Worm (Caenorhabditis elegans) whole organism, mixed stage, embryonic: Measurements from ENCODE around the gene T23F2.4.

Experiments
- M03D4.4 ChIP-seq: sonication (generic microtip); optimal IDR thresholded peaks from 2 replicates; lab custom pipeline; 2017; ENCODE audit warnings: mild to moderate bottlenecking, missing genetic modification characterization, missing compliant biosample characterization
- bed-3 ChIP-seq: fragments of 200-800 bp; sonication (Bioruptor generic); optimal IDR thresholded peaks from 3 replicates; lab custom pipeline; 2018; ENCODE audit warnings: mild to moderate bottlenecking, missing genetic modification characterization, moderate library complexity, missing compliant biosample characterization
- ceh-39 ChIP-seq: fragments of 150-350 bp; optimal IDR thresholded peaks from 2 replicates; lab custom pipeline; 2014; ENCODE audit warnings: missing biosample characterization, missing genetic modification characterization
- ceh-43 ChIP-seq: fragments of 200-800 bp; sonication (Bioruptor generic); optimal IDR thresholded peaks from 2 replicates; lab custom pipeline; 2018; ENCODE audit warnings: mild to moderate bottlenecking, missing genetic modification characterization, moderate library complexity, missing compliant biosample characterization
- ceh-83 ChIP-seq: fragments of 200-800 bp; sonication (Bioruptor generic); optimal IDR thresholded peaks from 2 replicates; lab custom pipeline; 2018; ENCODE audit warnings: mild to moderate bottlenecking, missing genetic modification characterization, missing compliant biosample characterization
- ces-1 ChIP-seq: fragments of 150-350 bp; optimal IDR thresholded peaks from 2 replicates; lab custom pipeline; 2014; ENCODE audit warnings: missing biosample characterization, missing genetic modification reagents, missing genetic modification characterization
- drap-1 ChIP-seq: fragments of 200-800 bp; sonication (Bioruptor generic); optimal IDR thresholded peaks from 3 replicates; lab custom pipeline; 2018; ENCODE audit warnings: mild to moderate bottlenecking, missing genetic modification characterization, missing compliant biosample characterization
- elt-1 ChIP-seq: sonication (generic microtip); optimal IDR thresholded peaks from 2 replicates; lab custom pipeline; 2017; ENCODE audit warnings: missing genetic modification characterization, mild to moderate bottlenecking, missing compliant biosample characterization, antibody characterized with exemption, moderate library complexity, borderline replicate concordance; ENCODE audit not compliant: insufficient read depth
- elt-3 ChIP-seq: fragments of 150-350 bp; optimal IDR thresholded peaks from 2 replicates; lab custom pipeline; 2014; ENCODE audit warnings: missing biosample characterization, missing genetic modification characterization
- ham-2 ChIP-seq: fragments of 200-800 bp; sonication (Bioruptor generic); optimal IDR thresholded peaks from 2 replicates; lab custom pipeline; 2018; ENCODE audit warnings: mild to moderate bottlenecking, missing genetic modification characterization, missing compliant biosample characterization
- hlh-1 ChIP-seq: fragments of 150-350 bp; optimal IDR thresholded peaks from 2 replicates; lab custom pipeline; 2014; ENCODE audit warnings: missing biosample characterization, missing genetic modification reagents, missing genetic modification characterization
- lin-13 ChIP-seq: fragments of 150-350 bp; optimal IDR thresholded peaks from 2 replicates; lab custom pipeline; 2014; ENCODE audit warnings: missing biosample characterization, missing genetic modification characterization
- lin-32 ChIP-seq: fragments of 200-800 bp; sonication (Bioruptor generic); optimal IDR thresholded peaks from 2 replicates; lab custom pipeline; 2018; ENCODE audit warnings: mild to moderate bottlenecking, missing genetic modification characterization, missing compliant biosample characterization
- lsy-2 ChIP-seq: fragments of 150-350 bp; optimal IDR thresholded peaks from 2 replicates; lab custom pipeline; 2014; ENCODE audit warnings: missing biosample characterization, missing genetic modification characterization
- mab-5 ChIP-seq: fragments of 150-350 bp; optimal IDR thresholded peaks from 2 replicates; lab custom pipeline; 2014; ENCODE audit warnings: missing biosample characterization, missing genetic modification characterization
- mep-1 ChIP-seq: fragments of 150-350 bp; optimal IDR thresholded peaks from 2 replicates; lab custom pipeline; 2017; ENCODE audit warnings: missing biosample characterization, missing genetic modification reagents, missing genetic modification characterization, inconsistent platforms
- mls-2 ChIP-seq: sonication (generic microtip); optimal IDR thresholded peaks from 2 replicates; lab custom pipeline; 2016; ENCODE audit warnings: mild to moderate bottlenecking, missing genetic modification characterization, moderate library complexity, missing compliant biosample characterization
- nhr-12 ChIP-seq: fragments of 150-350 bp; optimal IDR thresholded peaks from 2 replicates; lab custom pipeline; 2014; ENCODE audit warnings: missing biosample characterization, missing genetic modification characterization
- nhr-2 ChIP-seq: fragments of 150-350 bp; optimal IDR thresholded peaks from 2 replicates; lab custom pipeline; 2014; ENCODE audit warnings: missing biosample characterization, missing genetic modification characterization
- nhr-237 ChIP-seq: fragments of 150-350 bp; optimal IDR thresholded peaks from 2 replicates; lab custom pipeline; 2014; ENCODE audit warnings: missing biosample characterization, missing genetic modification characterization
- nhr-28 ChIP-seq: fragments of 150-350 bp; optimal IDR thresholded peaks from 2 replicates; lab custom pipeline; 2014; ENCODE audit warnings: missing biosample characterization, missing genetic modification characterization
- pha-4 ChIP-seq: fragments of 150-350 bp; optimal IDR thresholded peaks from 2 replicates; lab custom pipeline; 2018; ENCODE audit warnings: missing biosample characterization, missing genetic modification reagents, missing genetic modification characterization
- sem-2 ChIP-seq: fragments of 200-800 bp; sonication (Bioruptor generic); optimal IDR thresholded peaks from 2 replicates; lab custom pipeline; 2018; ENCODE audit warnings: mild to moderate bottlenecking, missing genetic modification characterization, missing compliant biosample characterization
- snpc-4 ChIP-seq: fragments of 150-350 bp; optimal IDR thresholded peaks from 2 replicates; lab custom pipeline; 2014; ENCODE audit warnings: missing biosample characterization, missing genetic modification characterization
- sptf-1 ChIP-seq: sonication (generic microtip); optimal IDR thresholded peaks from 2 replicates; lab custom pipeline; 2017; ENCODE audit warnings: mild to moderate bottlenecking, missing genetic modification characterization, moderate library complexity, missing compliant biosample characterization
- tbx-8 ChIP-seq: fragments of 200-800 bp; sonication (Bioruptor generic); optimal IDR thresholded peaks from 2 replicates; lab custom pipeline; 2018; ENCODE audit warnings: mild to moderate bottlenecking, missing genetic modification characterization, moderate library complexity, missing compliant biosample characterization
- unc-120 ChIP-seq: sonication (generic microtip); optimal IDR thresholded peaks from 2 replicates; lab custom pipeline; 2017; ENCODE audit warnings: missing genetic modification characterization, missing compliant biosample characterization; ENCODE audit not compliant: poor library complexity, severe bottlenecking
- unc-62 ChIP-seq: fragments of 150-350 bp; optimal IDR thresholded peaks from 2 replicates; lab custom pipeline; 2014; ENCODE audit warnings: missing biosample characterization, missing genetic modification reagents, missing genetic modification characterization
- zip-8 ChIP-seq: fragments of 150-350 bp; optimal IDR thresholded peaks from 2 replicates; lab custom pipeline; 2014; ENCODE audit warnings: missing biosample characterization, missing genetic modification characterization
- ztf-11 ChIP-seq: fragments of 150-350 bp; optimal IDR thresholded peaks from 2 replicates; lab custom pipeline; 2014; ENCODE audit warnings: missing biosample characterization, missing genetic modification characterization

The T23F2.4 gene

ce11 chrX:5514984-5515383 lies at the start of gene T23F2.4:
Gene T23F2.4 (minus strand): TSS chrX:5515084.
- no peak for TF ChIP-seq nhr-237
- TF ChIP-seq mls-2 (tag; lab: Kevin White, UChicago): no peak
- no peak for TF ChIP-seq lin-32 (GFP tag; lab: Kevin White, UChicago)
- TF ChIP-seq lin-13 (tag; lab: Kevin White, UChicago): no peak
- no peak for TF ChIP-seq ces-1 (GFP tag; lab: Kevin White, UChicago)
- no peak for TF ChIP-seq elt-1 (tag; lab: Kevin White, UChicago)
- TF ChIP-seq mab-5 (tag; lab: Kevin White, UChicago): no peak
- TF ChIP-seq sem-2 (GFP tag; lab: Kevin White, UChicago): no peak

ce11 chrX:5557966-5558365 lies 43.1 kb upstream of the T23F2.4 start, which contains the start of gene C38C5.1:
Gene C38C5.1 (plus strand): TSS chrX:5558055.
- TF ChIP-seq hlh-1 (tag; lab: Kevin White, UChicago): no peak
- no peak for TF ChIP-seq ces-1 (GFP tag; lab: Kevin White, UChicago)
- no peak for TF ChIP-seq nhr-28 (tag; lab: Kevin White, UChicago)
- no peak for TF ChIP-seq pha-4
- TF ChIP-seq ceh-39: no peak
- TF ChIP-seq lin-13 (tag; lab: Kevin White, UChicago): no peak
- no peak for TF ChIP-seq nhr-237
- no peak for TF ChIP-seq nhr-12 (tag; lab: Kevin White, UChicago)
- no peak for TF ChIP-seq ceh-83 (GFP tag; lab: Kevin White, UChicago)
- no peak for TF ChIP-seq ham-2 (GFP tag; lab: Kevin White, UChicago)
- TF ChIP-seq zip-8 (tag; lab: Kevin White, UChicago): no peak
- TF ChIP-seq nhr-2 (tag; lab: Kevin White, UChicago): no peak
- TF ChIP-seq snpc-4 (tag; lab: Kevin White, UChicago): no peak
- TF ChIP-seq tbx-8: no peak
- no peak for TF ChIP-seq ztf-11 (tag; lab: Kevin White, UChicago)
- TF ChIP-seq sptf-1 (tag; lab: Kevin White, UChicago): no peak
- TF ChIP-seq elt-1 (tag; lab: Kevin White, UChicago): no peak

ce11 chrX:5555055-5555629 lies 40.3 kb upstream of the T23F2.4 start:
- TF ChIP-seq elt-3 (tag; lab: Kevin White, UChicago) (no peak), nhr-28 (tag; lab: Kevin White, UChicago) (no peak), elt-1 (tag; lab: Kevin White, UChicago) (no peak), ham-2 (GFP tag; lab: Kevin White, UChicago) (no peak), ztf-11 (tag; lab: Kevin White, UChicago) (no peak), M03D4.4 (no peak), lin-13 (tag; lab: Kevin White, UChicago) (no peak), nhr-2 (tag; lab: Kevin White, UChicago) (no peak), ceh-39 (no peak), ceh-43 (no peak), ces-1 (GFP tag; lab: Kevin White, UChicago) (no peak), unc-120 (tag; lab: Kevin White, UChicago) (no peak), drap-1 (no peak)

ce11 chrX:5552652-5553051 lies 37.8 kb upstream of the T23F2.4 start, which contains the start of gene ifta-1:
Gene ifta-1 (minus strand): TSS chrX:5552752.
- TF ChIP-seq unc-120 (tag; lab: Kevin White, UChicago) (no peak), bed-3 (GFP tag; lab: Kevin White, UChicago) (no peak), pha-4 (no peak), elt-3 (tag; lab: Kevin White, UChicago) (no peak), sem-2 (GFP tag; lab: Kevin White, UChicago) (no peak), sptf-1 (tag; lab: Kevin White, UChicago) (no peak), unc-62 (GFP tag; lab: Kevin White, UChicago) (no peak), mls-2 (tag; lab: Kevin White, UChicago) (no peak), mep-1 (no peak), nhr-28 (tag; lab: Kevin White, UChicago) (no peak)

ce11 chrX:5547828-5548227 lies 32.9 kb upstream of the T23F2.4 start:
- TF ChIP-seq lsy-2 (tag; lab: Kevin White, UChicago) (no peak), unc-62 (GFP tag; lab: Kevin White, UChicago) (no peak), lin-13 (tag; lab: Kevin White, UChicago) (no peak), tbx-8 (no peak), nhr-28 (tag; lab: Kevin White, UChicago) (no peak)
